Fruit fly (Drosophila melanogaster): Measurements from ENCODE around the gene Bub1.

Gene Bub1

dm6 chr2L:5292643-5292963 lies 13.9 kb downstream of the Bub1 start (continued):
- TF ChIP-seq Hr78 (GFP tag; optimal IDR thresholded peaks at IDR 0.05) (no peak), CG32264 (GFP tag; optimal IDR thresholded peaks at IDR 0.05) (peak; percentile 87), fru (GFP tag; optimal IDR thresholded peaks at IDR 0.05) (peak; percentile 94), ey (GFP tag; optimal IDR thresholded peaks at IDR 0.05) (peak; percentile 97), sage (GFP tag; optimal IDR thresholded peaks at IDR 0.05) (peak; percentile 92), Rel (GFP tag; optimal IDR thresholded peaks at IDR 0.05) (peak; percentile 91), Rel (tag; optimal IDR thresholded peaks at IDR 0.05) (peak; percentile 77), Jra (GFP tag; optimal IDR thresholded peaks at IDR 0.05) (peak; percentile 15)

dm6 chr2L:5292977-5293513 lies 14.4 kb downstream of the Bub1 start:
- TF ChIP-seq psq (GFP tag; optimal IDR thresholded peaks at IDR 0.05) (peak; percentile 92), sage (GFP tag; optimal IDR thresholded peaks at IDR 0.05) (peak; percentile 91), dl (GFP tag; optimal IDR thresholded peaks at IDR 0.05; ENCODE audit: insufficient read depth in 1 of 2, partially characterized antibody in 2 of 2) (peak; percentile 34 to 71), ey (GFP tag; optimal IDR thresholded peaks at IDR 0.05) (peak; percentile 99), tai (GFP tag; optimal IDR thresholded peaks at IDR 0.05) (peak; percentile 94), pan (optimal IDR thresholded peaks at IDR 0.05) (no peak), h (GFP tag; optimal IDR thresholded peaks at IDR 0.05) (peak; percentile 99), Hr78 (GFP tag; optimal IDR thresholded peaks at IDR 0.05) (no peak), Sp1 (GFP tag; optimal IDR thresholded peaks at IDR 0.05) (peak; percentile 98), lola (GFP tag; optimal IDR thresholded peaks at IDR 0.05) (no peak), N (GFP tag; optimal IDR thresholded peaks at IDR 0.05) (peak; percentile 75), Rel (GFP tag; optimal IDR thresholded peaks at IDR 0.05) (peak; percentile 98), Rel (tag; optimal IDR thresholded peaks at IDR 0.05) (peak; percentile 90), brk (GFP tag; optimal IDR thresholded peaks at IDR 0.05) (peak; percentile 97), Vsx2 (GFP tag; optimal IDR thresholded peaks at IDR 0.05; ENCODE audit: partially characterized antibody) (peak; percentile 47), Dif (GFP tag; optimal IDR thresholded peaks at IDR 0.05; ENCODE audit: partially characterized antibody) (peak; percentile 86), fru (GFP tag; optimal IDR thresholded peaks at IDR 0.05) (peak; percentile 98), CG32264 (GFP tag; optimal IDR thresholded peaks at IDR 0.05) (peak; percentile 96), woc (GFP tag; optimal IDR thresholded peaks at IDR 0.05) (peak; percentile 98), Myc (optimal IDR thresholded peaks at IDR 0.05) (no peak), Hr83 (GFP tag; optimal IDR thresholded peaks at IDR 0.05; ENCODE audit: poor library complexity, severe bottlenecking) (peak; percentile 84), jim (GFP tag; optimal IDR thresholded peaks at IDR 0.05) (peak; percentile 86), dmrt93B (GFP tag; optimal IDR thresholded peaks at IDR 0.05) (peak; percentile 92), Abd-B (GFP tag; optimal IDR thresholded peaks at IDR 0.05) (no peak), Dfd (GFP tag; optimal IDR thresholded peaks at IDR 0.05) (no peak), foxo (GFP tag; optimal IDR thresholded peaks at IDR 0.05) (peak; percentile 90 to 98), CG9705 (GFP tag; optimal IDR thresholded peaks at IDR 0.05) (peak; percentile 97), GATAd (GFP tag; optimal IDR thresholded peaks at IDR 0.05) (no peak), usp (GFP tag; optimal IDR thresholded peaks at IDR 0.05) (no peak), br (GFP tag; optimal IDR thresholded peaks at IDR 0.05) (peak; percentile 98), Mio (GFP tag; optimal IDR thresholded peaks at IDR 0.05) (peak; percentile 84), CrebA (GFP tag; optimal IDR thresholded peaks at IDR 0.05; ENCODE audit: borderline replicate concordance) (peak; percentile 97), Hnf4 (GFP tag; optimal IDR thresholded peaks at IDR 0.05) (peak; percentile 97), HLH106 (tag; optimal IDR thresholded peaks at IDR 0.05) (peak; percentile 98), sv (GFP tag; optimal IDR thresholded peaks at IDR 0.05) (peak; percentile 60), Jra (GFP tag; optimal IDR thresholded peaks at IDR 0.05) (peak; percentile 92), OdsH (GFP tag; optimal IDR thresholded peaks at IDR 0.05) (peak; percentile 99), dsf (GFP tag; optimal IDR thresholded peaks at IDR 0.05; ENCODE audit: borderline replicate concordance) (peak; percentile 79), rgr (GFP tag; optimal IDR thresholded peaks at IDR 0.05) (peak; percentile 98)
